Fruit fly (Drosophila melanogaster) whole organism, embryonic: ENCODE results near the gene CG4291.

Experiments used
- ATbp ChIP-seq: fragments of 200-800 bp; sonication (Bioruptor generic); optimal IDR thresholded peaks from 2 replicates; lab custom pipeline; 2017; ENCODE audit warnings: missing biosample characterization, mild to moderate bottlenecking, missing genetic modification characterization, missing genetic modification reagents
- Bdp1 ChIP-seq: fragments of 200-800 bp; sonication (Bioruptor generic); optimal IDR thresholded peaks from 3 replicates; lab custom pipeline; 2016; ENCODE audit warnings: missing biosample characterization, missing genetic modification characterization
- C15 ChIP-seq: fragments of 200-800 bp; sonication (Bioruptor generic); IDR thresholded peaks from 3 replicates; pipeline ENCODE4 v1.3.6; 2022; ENCODE audit warnings: missing biosample characterization, missing genetic modification characterization
- CG10147 ChIP-seq: fragments of 200-800 bp; sonication (Bioruptor generic); optimal IDR thresholded peaks from 2 replicates; lab custom pipeline; 2019; ENCODE audit warnings: missing biosample characterization, mild to moderate bottlenecking, missing genetic modification characterization, moderate library complexity
- CG1024 ChIP-seq: fragments of 200-800 bp; sonication (Bioruptor generic); IDR thresholded peaks from 2 replicates; pipeline ENCODE4 v1.3.6; 2022; ENCODE audit warnings: missing biosample characterization, missing genetic modification characterization
- CG10431 ChIP-seq: fragments of 200-800 bp; sonication (Bioruptor generic); optimal IDR thresholded peaks from 3 replicates; lab custom pipeline; 2018; ENCODE audit warnings: missing biosample characterization, mild to moderate bottlenecking, missing genetic modification characterization
- CG10462 ChIP-seq: fragments of 200-800 bp; sonication (Bioruptor generic); optimal IDR thresholded peaks from 2 replicates; lab custom pipeline; 2016; ENCODE audit warnings: missing biosample characterization, missing genetic modification characterization
- CG11456 ChIP-seq: fragments of 200-800 bp; sonication (Bioruptor generic); IDR thresholded peaks from 3 replicates; pipeline ENCODE4 v1.3.6; 2022; ENCODE audit warnings: missing biosample characterization, missing genetic modification characterization
- CG11695 ChIP-seq: fragments of 200-800 bp; sonication (Bioruptor generic); IDR thresholded peaks from 3 replicates; pipeline ENCODE4 v1.3.6; 2022; ENCODE audit warnings: missing biosample characterization, missing genetic modification characterization
- CG12744 ChIP-seq: fragments of 200-800 bp; sonication (Bioruptor generic); optimal IDR thresholded peaks from 2 replicates; lab custom pipeline; 2016; ENCODE audit warnings: missing biosample characterization, missing genetic modification characterization
- CG15601 ChIP-seq: fragments of 200-800 bp; sonication (Bioruptor generic); optimal IDR thresholded peaks from 3 replicates; lab custom pipeline; 2019; ENCODE audit warnings: missing biosample characterization, mild to moderate bottlenecking, missing genetic modification characterization, moderate library complexity
- CG17328 ChIP-seq: fragments of 200-800 bp; sonication (Bioruptor generic); IDR thresholded peaks from 2 replicates; pipeline ENCODE4 v1.3.6; 2022; ENCODE audit warnings: missing biosample characterization, missing genetic modification characterization
- CG17612 ChIP-seq: fragments of 200-800 bp; sonication (Bioruptor generic); IDR thresholded peaks from 2 replicates; pipeline ENCODE4 v1.3.6; 2022; ENCODE audit warnings: missing biosample characterization, missing genetic modification characterization
- CG1792 ChIP-seq: fragments of 200-800 bp; sonication (Bioruptor generic); optimal IDR thresholded peaks from 2 replicates; lab custom pipeline; 2016; ENCODE audit warnings: missing biosample characterization, missing genetic modification characterization
- CG2116 ChIP-seq: fragments of 200-800 bp; sonication (Bioruptor generic); optimal IDR thresholded peaks from 3 replicates; lab custom pipeline; 2018; ENCODE audit warnings: missing biosample characterization, mild to moderate bottlenecking, missing genetic modification characterization
- CG3065 ChIP-seq: fragments of 200-800 bp; sonication (Bioruptor generic); optimal IDR thresholded peaks from 2 replicates; lab custom pipeline; 2016; ENCODE audit warnings: missing biosample characterization, missing genetic modification characterization
- CG33557 ChIP-seq: fragments of 200-800 bp; sonication (Bioruptor generic); optimal IDR thresholded peaks from 2 replicates; lab custom pipeline; 2019; ENCODE audit warnings: missing biosample characterization, mild to moderate bottlenecking, missing genetic modification characterization, moderate library complexity
- CG4820 ChIP-seq: fragments of 200-800 bp; sonication (Bioruptor generic); optimal IDR thresholded peaks from 3 replicates; lab custom pipeline; 2016; ENCODE audit warnings: missing biosample characterization, missing genetic modification characterization
- CG5180 ChIP-seq: fragments of 200-800 bp; sonication (Bioruptor generic); optimal IDR thresholded peaks from 3 replicates; lab custom pipeline; 2017; ENCODE audit warnings: missing biosample characterization, missing genetic modification characterization, mild to moderate bottlenecking, moderate library complexity, missing genetic modification reagents
- CG6272 ChIP-seq: fragments of 200-800 bp; sonication (Bioruptor generic); IDR thresholded peaks from 2 replicates; pipeline ENCODE4 v1.3.6; 2022; ENCODE audit warnings: missing biosample characterization, missing genetic modification characterization
- CG7271 ChIP-seq: fragments of 200-800 bp; sonication (Bioruptor generic); optimal IDR thresholded peaks from 2 replicates; lab custom pipeline; 2018; ENCODE audit warnings: missing biosample characterization, mild to moderate bottlenecking, missing genetic modification characterization, moderate library complexity
- CG7963 ChIP-seq: fragments of 200-800 bp; sonication (Bioruptor generic); IDR thresholded peaks from 3 replicates; pipeline ENCODE4 v1.3.6; 2022; ENCODE audit warnings: missing biosample characterization, missing genetic modification characterization; ENCODE audit not compliant: partially characterized antibody
- CrebB ChIP-seq: fragments of 200-800 bp; sonication (Bioruptor generic); optimal IDR thresholded peaks from 3 replicates; lab custom pipeline; 2018; ENCODE audit warnings: missing biosample characterization, mild to moderate bottlenecking, missing genetic modification characterization
- D19A ChIP-seq: fragments of 200-800 bp; optimal IDR thresholded peaks from 3 replicates; lab custom pipeline; 2019; ENCODE audit warnings: missing biosample characterization, mild to moderate bottlenecking, missing genetic modification characterization, moderate library complexity
- Dll ChIP-seq: fragments of 200-800 bp; sonication (Bioruptor generic); IDR thresholded peaks from 4 replicates; pipeline ENCODE4 v1.3.6; 2022; ENCODE audit warnings: missing biosample characterization, missing genetic modification characterization; ENCODE audit not compliant: partially characterized antibody
- Doc3 ChIP-seq: fragments of 200-800 bp; sonication (Bioruptor generic); IDR thresholded peaks from 3 replicates; pipeline ENCODE4 v1.3.6; 2022; ENCODE audit warnings: missing biosample characterization, missing genetic modification characterization; ENCODE audit not compliant: partially characterized antibody
- Gug ChIP-seq: fragments of 200-800 bp; sonication (Bioruptor generic); IDR thresholded peaks from 4 replicates; pipeline ENCODE4 v1.3.6; 2022; ENCODE audit warnings: missing biosample characterization, missing genetic modification characterization
- Hey ChIP-seq: fragments of 200-800 bp; sonication (Bioruptor generic); optimal IDR thresholded peaks from 3 replicates; lab custom pipeline; 2018; ENCODE audit warnings: missing biosample characterization, mild to moderate bottlenecking, missing genetic modification characterization
- HmgZ ChIP-seq: fragments of 200-800 bp; sonication (Bioruptor generic); optimal IDR thresholded peaks from 2 replicates; lab custom pipeline; 2018; ENCODE audit warnings: missing biosample characterization, mild to moderate bottlenecking, missing genetic modification characterization
- MESR4 ChIP-seq: fragments of 200-800 bp; sonication (Bioruptor generic); optimal IDR thresholded peaks from 2 replicates; lab custom pipeline; 2018; ENCODE audit warnings: missing biosample characterization, mild to moderate bottlenecking, missing genetic modification characterization, moderate library complexity
- Med ChIP-seq: fragments of 200-800 bp; sonication (Bioruptor generic); peaks from one replicate; lab custom pipeline; 2016; ENCODE audit warnings: missing biosample characterization, missing genetic modification characterization, mild to moderate bottlenecking, inconsistent platforms, moderate library complexity
- Myb ChIP-seq: fragments of 200-800 bp; sonication (Bioruptor generic); optimal IDR thresholded peaks from 2 replicates; lab custom pipeline; 2016; ENCODE audit warnings: missing biosample characterization, missing genetic modification characterization
- Nf-YB ChIP-seq: fragments of 200-800 bp; sonication (Bioruptor generic); optimal IDR thresholded peaks from 3 replicates; lab custom pipeline; 2019; ENCODE audit warnings: missing biosample characterization, mild to moderate bottlenecking, missing genetic modification characterization, moderate library complexity
- Nf-YC ChIP-seq: fragments of 200-800 bp; optimal IDR thresholded peaks from 3 replicates; lab custom pipeline; 2019; ENCODE audit warnings: missing biosample characterization, mild to moderate bottlenecking, missing genetic modification characterization, moderate library complexity
- Rfx ChIP-seq: fragments of 200-800 bp; sonication (Bioruptor generic); IDR thresholded peaks from 2 replicates; pipeline ENCODE4 v1.3.6; 2022; ENCODE audit warnings: missing biosample characterization, missing genetic modification characterization
- Trl ChIP-seq, 3 experiments: fragments of >200 bp in 2 of 3; fragments of 200-800 bp in 1 of 3; sonication (Bioruptor generic) in 1 of 3; optimal IDR thresholded peaks; 2 replicates in 1 of 3; 3 replicates in 2 of 3; lab custom pipeline; 2016 to 2017; ENCODE audit warnings: missing biosample characterization in 1 of 3, missing genetic modification characterization in 1 of 3
- fd3F ChIP-seq: fragments of 200-800 bp; sonication (Bioruptor generic); optimal IDR thresholded peaks from 2 replicates; lab custom pipeline; 2018; ENCODE audit warnings: missing biosample characterization, mild to moderate bottlenecking, missing genetic modification characterization, moderate library complexity
- gcm2 ChIP-seq: fragments of 200-800 bp; sonication (Bioruptor generic); optimal IDR thresholded peaks from 2 replicates; lab custom pipeline; 2016; ENCODE audit warnings: missing biosample characterization, missing genetic modification characterization
- insv ChIP-seq, 2 experiments: fragments of 200-800 bp; sonication (Bioruptor generic); optimal IDR thresholded peaks; 3 replicates each; lab custom pipeline; 2016 to 2018; ENCODE audit warnings: missing biosample characterization in 2 of 2, missing genetic modification characterization in 2 of 2
- kay ChIP-seq: fragments of 200-800 bp; sonication (Bioruptor generic); optimal IDR thresholded peaks from 2 replicates; lab custom pipeline; 2016; ENCODE audit warnings: missing biosample characterization, missing genetic modification characterization
- pan ChIP-seq, 4 experiments: fragments of >200 bp in 3 of 4; fragments of 200-800 bp in 1 of 4; sonication (Bioruptor generic) in 1 of 4; optimal IDR thresholded peaks in 3 of 4; IDR thresholded peaks in 1 of 4; 2 replicates each; pipeline versions ENCODE4 v1.3.6 to Lab custom; 2017 to 2022; ENCODE audit warnings: missing biosample characterization in 2 of 4, missing genetic modification characterization in 2 of 4, mixed read lengths in 1 of 4
- pzg ChIP-seq: fragments of 200-800 bp; sonication (Bioruptor generic); optimal IDR thresholded peaks from 3 replicates; lab custom pipeline; 2018; ENCODE audit warnings: missing biosample characterization, mild to moderate bottlenecking, missing genetic modification characterization, moderate library complexity
- row ChIP-seq: fragments of 200-800 bp; sonication (Bioruptor generic); IDR thresholded peaks from 3 replicates; pipeline ENCODE4 v1.3.6; 2022; ENCODE audit warnings: missing biosample characterization, missing genetic modification characterization
- run ChIP-seq: fragments of 200-800 bp; sonication (Bioruptor generic); optimal IDR thresholded peaks from 3 replicates; lab custom pipeline; 2018; ENCODE audit warnings: missing biosample characterization, mild to moderate bottlenecking, missing genetic modification characterization
- sens ChIP-seq: fragments of 200-800 bp; sonication (Bioruptor generic); peaks from one replicate; lab custom pipeline; 2016; ENCODE audit warnings: missing biosample characterization, missing genetic modification characterization
- stwl ChIP-seq: fragments of 200-800 bp; sonication (Bioruptor generic); optimal IDR thresholded peaks from 3 replicates; lab custom pipeline; 2018; ENCODE audit warnings: missing biosample characterization, mild to moderate bottlenecking, missing genetic modification characterization, moderate library complexity
- twi ChIP-seq: fragments of 200-800 bp; optimal IDR thresholded peaks from 2 replicates; lab custom pipeline; 2019; ENCODE audit warnings: missing biosample characterization, mild to moderate bottlenecking, missing genetic modification characterization, moderate library complexity
- z ChIP-seq: fragments of 200-800 bp; sonication (Bioruptor generic); IDR thresholded peaks from 3 replicates; pipeline ENCODE4 v1.3.6; 2022; ENCODE audit warnings: missing biosample characterization, missing genetic modification characterization

CG4291 gene

DNA sequence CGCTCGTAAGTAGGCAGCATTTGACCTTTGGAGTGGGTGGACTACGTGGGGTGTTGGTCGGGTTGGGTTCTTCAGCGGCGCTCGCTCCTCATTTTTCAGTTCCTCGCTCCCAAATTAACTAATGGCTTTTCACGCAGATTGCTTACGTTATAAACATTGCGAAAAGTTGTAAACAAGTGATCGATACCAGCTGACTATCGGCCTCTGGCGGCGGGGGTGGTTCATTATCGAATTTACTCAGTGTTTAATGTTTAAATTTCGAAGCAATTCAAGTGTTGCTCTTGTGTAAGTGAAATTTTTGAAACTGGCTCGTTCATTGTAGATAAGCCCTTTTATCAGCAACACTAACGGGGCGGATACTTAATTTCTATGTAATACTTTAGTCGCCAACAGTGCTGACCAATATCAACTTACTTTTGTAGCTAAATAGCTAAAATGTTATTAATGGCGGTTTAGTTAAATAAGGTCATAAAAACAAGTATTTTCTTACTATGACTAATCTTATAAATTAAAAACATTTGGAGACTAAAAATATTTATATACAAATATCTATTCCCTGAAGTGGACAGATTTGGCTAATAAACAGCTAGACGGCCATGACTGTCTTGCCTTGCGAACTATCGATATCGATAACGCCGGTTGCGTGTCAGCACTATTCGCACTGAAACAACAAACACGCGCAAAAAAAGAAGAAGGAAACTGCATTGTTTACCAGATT is 33.1 kb downstream of the CG4291 start, which contains the start of the genes PGAP2 and Clp (continued):
- TF ChIP-seq HmgZ (tag; lab: Kevin White, UChicago) (peak; percentile 80), Doc3 (0 out of 3 replicates have a peak, but pooled peaks have one; percentile 40), CG11695 (peak; percentile 52; the same call in 2 of the 3 replicates), kay (GFP tag; lab: Kevin White, UChicago) (peak; percentile 43), CG11456 (peak; percentile 73; the same call in 2 of the 3 replicates), CG1792 (GFP tag; lab: Kevin White, UChicago) (no peak), ATbp (GFP tag; lab: Kevin White, UChicago) (peak; percentile 6), CG7271 (tag; lab: Kevin White, UChicago) (peak; percentile 5), pan (optimal IDR thresholded peaks at IDR 0.05; lab: Kevin White, UChicago) (no peak), pan (GFP tag; optimal IDR thresholded peaks at IDR 0.05 in 1 of 2, IDR thresholded peaks at IDR 0.05 in 1 of 2) (peak in 1 of 2 experiments; percentile 71), stwl (tag; lab: Kevin White, UChicago) (peak; percentile 42), Trl (optimal IDR thresholded peaks at IDR 0.05; lab: Kevin White, UChicago) (no peak), Trl (GFP tag; optimal IDR thresholded peaks at IDR 0.05; lab: Kevin White, UChicago) (no peak), run (tag; lab: Kevin White, UChicago) (no peak), CG1024 (peak; percentile 43; the same call in 1 of the 2 replicates), CG10147 (GFP tag; lab: Kevin White, UChicago) (peak; percentile 38), z (no peak), CG4820 (GFP tag; lab: Kevin White, UChicago) (peak; percentile 55), row (GFP tag; lab: Robert Waterston, UW) (peak; percentile 94), Nf-YC (tag; lab: Kevin White, UChicago) (peak; percentile 64), D19A (no peak), Rfx (GFP tag; lab: Robert Waterston, UW) (peak; percentile 84), CG7963 (no peak), CG33557 (GFP tag; lab: Kevin White, UChicago) (peak; percentile 53), CG10462 (GFP tag; lab: Kevin White, UChicago) (no peak), CG10431 (no peak), CG12744 (GFP tag; lab: Kevin White, UChicago) (peak; percentile 21), gcm2 (no peak), Dll (GFP tag; lab: Robert Waterston, UW) (peak; percentile 70; the same call in 3 of the 4 replicates), MESR4 (no peak), C15 (GFP tag; lab: Robert Waterston, UW) (peak; percentile 43; the same call in 1 of the 3 replicates), sens (peak; percentile 87), Bdp1 (GFP tag; lab: Kevin White, UChicago) (peak; percentile 20), CrebB (peak; percentile 7), insv (GFP tag; optimal IDR thresholded peaks at IDR 0.05; lab: Kevin White, UChicago) (no peak), CG17328 (GFP tag; lab: Robert Waterston, UW) (peak; percentile 70), Myb (GFP tag; lab: Kevin White, UChicago) (no peak), CG5180 (GFP tag; lab: Kevin White, UChicago) (peak; percentile 46), fd3F (GFP tag; lab: Kevin White, UChicago) (peak; percentile 68), Nf-YB (peak; percentile 51), CG6272 (peak; percentile 62), CG2116 (GFP tag; lab: Kevin White, UChicago) (peak; percentile 72), CG3065 (GFP tag; lab: Kevin White, UChicago) (peak; percentile 19), pzg (GFP tag; lab: Kevin White, UChicago) (peak; percentile 34), twi (tag; lab: Kevin White, UChicago) (peak; percentile 63), Med (GFP tag; lab: Kevin White, UChicago) (peak; percentile 89), CG17612 (GFP tag; lab: Robert Waterston, UW) (0 out of 2 replicates have a peak, but pooled peaks have one; percentile 22), Hey (tag; lab: Kevin White, UChicago) (no peak), Gug (GFP tag; lab: Robert Waterston, UW) (peak; percentile 63; the same call in 3 of the 4 replicates), CG15601 (tag; lab: Kevin White, UChicago) (peak; percentile 62)
